Worm (Caenorhabditis elegans) whole organism, L1 larva: ENCODE data around the gene W02H5.2.
A peak's percentile ranks its signal among the peaks of the same experiment; 100 is the strongest.

ENCODE experiments used
- C16A3.4 ChIP-seq: fragments of 150-350 bp; optimal IDR thresholded peaks from 2 replicates; lab custom pipeline; 2014; ENCODE audit warnings: missing biosample characterization, missing genetic modification characterization
- C34B4.2 ChIP-seq: sonication (generic microtip); optimal IDR thresholded peaks from 2 replicates; lab custom pipeline; 2017; ENCODE audit warnings: mild to moderate bottlenecking, missing genetic modification characterization, missing compliant biosample characterization
- F16B12.6 ChIP-seq: fragments of 150-350 bp; optimal IDR thresholded peaks from 2 replicates; lab custom pipeline; 2014; ENCODE audit warnings: missing biosample characterization, missing genetic modification characterization
- aha-1 ChIP-seq: fragments of 150-350 bp; optimal IDR thresholded peaks from 2 replicates; lab custom pipeline; 2014; ENCODE audit warnings: missing biosample characterization, missing genetic modification characterization
- alr-1 ChIP-seq: fragments of 200-800 bp; sonication (Bioruptor generic); optimal IDR thresholded peaks from 2 replicates; lab custom pipeline; 2018; ENCODE audit warnings: borderline replicate concordance, mild to moderate bottlenecking, missing genetic modification characterization, missing compliant biosample characterization
- ama-1 ChIP-seq: fragments of 150-350 bp; optimal IDR thresholded peaks from 2 replicates; lab custom pipeline; 2014
- blmp-1 ChIP-seq: fragments of 150-350 bp; optimal IDR thresholded peaks from 2 replicates; lab custom pipeline; 2014; ENCODE audit warnings: missing biosample characterization, missing genetic modification characterization
- ceh-63 ChIP-seq: fragments of 200-800 bp; sonication (Bioruptor generic); optimal IDR thresholded peaks from 2 replicates; lab custom pipeline; 2018; ENCODE audit warnings: mild to moderate bottlenecking, missing genetic modification characterization, missing compliant biosample characterization
- ceh-8 ChIP-seq: fragments of 200-800 bp; sonication (Bioruptor generic); optimal IDR thresholded peaks from 2 replicates; lab custom pipeline; 2018; ENCODE audit warnings: mild to moderate bottlenecking, missing genetic modification characterization, moderate library complexity, missing compliant biosample characterization
- ceh-82 ChIP-seq, 3 experiments: fragments of 150-350 bp in 1 of 3; sonication (generic microtip) in 2 of 3; optimal IDR thresholded peaks; 2 replicates each; lab custom pipeline; 2014 to 2017; ENCODE audit warnings: missing biosample characterization in 3 of 3, missing genetic modification characterization in 3 of 3
- ceh-88 ChIP-seq: fragments of 200-800 bp; sonication (Bioruptor generic); IDR thresholded peaks from 2 replicates; pipeline ENCODE4 v1.3.6; 2022; ENCODE audit warnings: missing genetic modification characterization, missing compliant biosample characterization
- ces-1 ChIP-seq: fragments of 150-350 bp; optimal IDR thresholded peaks from 2 replicates; lab custom pipeline; 2014; ENCODE audit warnings: missing biosample characterization, missing genetic modification reagents, missing genetic modification characterization
- dpl-1 ChIP-seq, 3 experiments: fragments of 150-350 bp in 2 of 3; sonication (generic microtip) in 1 of 3; optimal IDR thresholded peaks; 2 replicates each; lab custom pipeline; 2014 to 2017; ENCODE audit warnings: missing biosample characterization in 3 of 3, missing genetic modification characterization in 3 of 3, missing genetic modification reagents in 3 of 3
- dsc-1 ChIP-seq: sonication (generic microtip); optimal IDR thresholded peaks from 2 replicates; lab custom pipeline; 2016; ENCODE audit warnings: mild to moderate bottlenecking, missing genetic modification characterization, missing compliant biosample characterization
- efl-3 ChIP-seq: fragments of 200-800 bp; sonication (Bioruptor generic); optimal IDR thresholded peaks from 2 replicates; lab custom pipeline; 2018; ENCODE audit warnings: mild to moderate bottlenecking, missing genetic modification characterization, missing compliant biosample characterization
- egl-13 ChIP-seq: sonication (generic microtip); optimal IDR thresholded peaks from 2 replicates; lab custom pipeline; 2016; ENCODE audit warnings: missing genotype, missing genetic modification reagents, missing genetic modification characterization, missing compliant biosample characterization
- elt-2 ChIP-seq: sonication (generic microtip); optimal IDR thresholded peaks from 2 replicates; lab custom pipeline; 2016; ENCODE audit warnings: missing genetic modification characterization, mild to moderate bottlenecking, inconsistent platforms, missing compliant biosample characterization, missing genetic modification reagents
- elt-3 ChIP-seq, 6 experiments: fragments of 150-350 bp in 1 of 6; sonication (generic microtip); optimal IDR thresholded peaks; 2 replicates each; lab custom pipeline; 2017 to 2018; ENCODE audit warnings: missing biosample characterization in 6 of 6, missing genetic modification characterization in 6 of 6, inconsistent platforms in 1 of 6
- ets-5 ChIP-seq: fragments of 200-800 bp; sonication (Bioruptor generic); IDR thresholded peaks from 2 replicates; pipeline ENCODE4 v1.3.6; 2022; ENCODE audit warnings: missing genetic modification characterization, missing compliant biosample characterization
- fkh-4 ChIP-seq: sonication (generic microtip); optimal IDR thresholded peaks from 2 replicates; lab custom pipeline; 2016; ENCODE audit warnings: missing compliant biosample characterization, missing genetic modification characterization, borderline replicate concordance
- fos-1 ChIP-seq: fragments of 150-350 bp; optimal IDR thresholded peaks from 2 replicates; lab custom pipeline; 2014; ENCODE audit warnings: missing biosample characterization, missing genetic modification characterization
- grh-1 ChIP-seq: fragments of 200-800 bp; sonication (Bioruptor generic); IDR thresholded peaks from 2 replicates; pipeline ENCODE4 v1.3.6; 2022; ENCODE audit warnings: missing genetic modification reagents, missing genetic modification characterization, missing compliant biosample characterization
- hlh-4 ChIP-seq: sonication (generic microtip); optimal IDR thresholded peaks from 2 replicates; lab custom pipeline; 2016; ENCODE audit warnings: mild to moderate bottlenecking, missing genetic modification characterization, missing compliant biosample characterization
- hpl-2 ChIP-seq: fragments of 150-350 bp; optimal IDR thresholded peaks from 2 replicates; lab custom pipeline; 2014; ENCODE audit warnings: missing biosample characterization, missing genetic modification reagents, missing genetic modification characterization
- irx-1 ChIP-seq: sonication (generic microtip); optimal IDR thresholded peaks from 2 replicates; lab custom pipeline; 2016; ENCODE audit warnings: missing genetic modification characterization, missing compliant biosample characterization
- jun-1 ChIP-seq: fragments of 150-350 bp; optimal IDR thresholded peaks from 2 replicates; lab custom pipeline; 2014; ENCODE audit warnings: missing biosample characterization, missing genetic modification reagents, missing genetic modification characterization
- lin-13 ChIP-seq: fragments of 150-350 bp; optimal IDR thresholded peaks from 2 replicates; lab custom pipeline; 2014; ENCODE audit warnings: missing biosample characterization, missing genetic modification reagents, missing genetic modification characterization
- lin-14 ChIP-seq: fragments of 200-800 bp; sonication (Bioruptor generic); optimal IDR thresholded peaks from 2 replicates; lab custom pipeline; 2018; ENCODE audit warnings: mild to moderate bottlenecking, missing genetic modification characterization, moderate library complexity, missing compliant biosample characterization
- lin-15B ChIP-seq: fragments of 150-350 bp; sonication (generic microtip); optimal IDR thresholded peaks from 3 replicates; lab custom pipeline; 2014; ENCODE audit warnings: missing biosample characterization, missing genetic modification characterization
- lin-35 ChIP-seq, 2 experiments: fragments of 150-350 bp; optimal IDR thresholded peaks; 2 replicates each; lab custom pipeline; 2014; ENCODE audit warnings: missing biosample characterization in 2 of 2, missing genetic modification characterization in 2 of 2, missing genetic modification reagents in 2 of 2
- lin-39 ChIP-seq: fragments of 150-350 bp; optimal IDR thresholded peaks from 2 replicates; lab custom pipeline; 2014; ENCODE audit warnings: missing biosample characterization, missing genetic modification reagents, missing genetic modification characterization
- lir-3 ChIP-seq: sonication (generic microtip); optimal IDR thresholded peaks from 2 replicates; lab custom pipeline; 2016; ENCODE audit warnings: mild to moderate bottlenecking, missing genetic modification characterization, moderate library complexity, missing compliant biosample characterization; ENCODE audit not compliant: poor library complexity
- lsy-2 ChIP-seq, 2 experiments: fragments of 150-350 bp; optimal IDR thresholded peaks; 2 replicates each; lab custom pipeline; 2014; ENCODE audit warnings: missing biosample characterization in 2 of 2, missing genetic modification characterization in 2 of 2
- mdl-1 ChIP-seq, 2 experiments: fragments of 150-350 bp; optimal IDR thresholded peaks; 2 replicates each; lab custom pipeline; 2014 to 2017; ENCODE audit warnings: missing biosample characterization in 2 of 2, missing genetic modification characterization in 2 of 2, inconsistent platforms in 1 of 2
- mef-2 ChIP-seq: fragments of 150-350 bp; optimal IDR thresholded peaks from 2 replicates; lab custom pipeline; 2014; ENCODE audit warnings: missing biosample characterization, missing genetic modification characterization
- nhr-11 ChIP-seq: fragments of 150-350 bp; optimal IDR thresholded peaks from 2 replicates; lab custom pipeline; 2014; ENCODE audit warnings: missing biosample characterization, missing genetic modification characterization
- nhr-12 ChIP-seq: sonication (generic microtip); optimal IDR thresholded peaks from 2 replicates; lab custom pipeline; 2017; ENCODE audit warnings: missing biosample characterization, missing genetic modification characterization
- nhr-20 ChIP-seq: sonication (generic microtip); optimal IDR thresholded peaks from 2 replicates; lab custom pipeline; 2016; ENCODE audit warnings: mild to moderate bottlenecking, missing genetic modification characterization, missing compliant biosample characterization
- nhr-28 ChIP-seq: fragments of 150-350 bp; optimal IDR thresholded peaks from 2 replicates; lab custom pipeline; 2014; ENCODE audit warnings: missing biosample characterization, missing genetic modification characterization
- nhr-47 ChIP-seq: sonication (generic microtip); optimal IDR thresholded peaks from 2 replicates; lab custom pipeline; 2016; ENCODE audit warnings: mild to moderate bottlenecking, missing genetic modification characterization, moderate library complexity, missing compliant biosample characterization
- nhr-76 ChIP-seq: sonication (generic microtip); optimal IDR thresholded peaks from 2 replicates; lab custom pipeline; 2017; ENCODE audit warnings: missing biosample characterization, missing genetic modification characterization
- nhr-84 ChIP-seq: sonication (generic microtip); optimal IDR thresholded peaks from 2 replicates; lab custom pipeline; 2017; ENCODE audit warnings: missing biosample characterization, missing genetic modification characterization
- pag-3 ChIP-seq: sonication (generic microtip); optimal IDR thresholded peaks from 2 replicates; lab custom pipeline; 2017; ENCODE audit warnings: missing genetic modification characterization, mild to moderate bottlenecking, missing compliant biosample characterization, antibody characterized with exemption, borderline replicate concordance; ENCODE audit not compliant: insufficient read depth
- pax-3 ChIP-seq: fragments of 200-800 bp; sonication (Bioruptor generic); optimal IDR thresholded peaks from 2 replicates; lab custom pipeline; 2018; ENCODE audit warnings: mild to moderate bottlenecking, missing genetic modification characterization, moderate library complexity, missing compliant biosample characterization
- pqm-1 ChIP-seq: sonication (generic microtip); optimal IDR thresholded peaks from 3 replicates; lab custom pipeline; 2017; ENCODE audit warnings: missing biosample characterization, missing genetic modification characterization
- snpc-4 ChIP-seq: fragments of 150-350 bp; optimal IDR thresholded peaks from 2 replicates; lab custom pipeline; 2014; ENCODE audit warnings: missing biosample characterization, missing genetic modification characterization
- sptf-1 ChIP-seq: fragments of 150-350 bp; optimal IDR thresholded peaks from 2 replicates; lab custom pipeline; 2014; ENCODE audit warnings: missing biosample characterization, missing genetic modification characterization
- unc-130 ChIP-seq: fragments of 150-350 bp; optimal IDR thresholded peaks from 2 replicates; lab custom pipeline; 2017; ENCODE audit warnings: missing biosample characterization, missing genetic modification characterization, inconsistent platforms
- unc-30 ChIP-seq: sonication (generic microtip); optimal IDR thresholded peaks from 2 replicates; lab custom pipeline; 2017; ENCODE audit warnings: missing biosample characterization, missing genetic modification characterization
- unc-62 ChIP-seq: fragments of 150-350 bp; optimal IDR thresholded peaks from 2 replicates; lab custom pipeline; 2014; ENCODE audit warnings: missing biosample characterization, missing genetic modification reagents, missing genetic modification characterization
- vab-15 ChIP-seq: sonication (generic microtip); optimal IDR thresholded peaks from 2 replicates; lab custom pipeline; 2017; ENCODE audit warnings: missing genotype, mild to moderate bottlenecking, missing genetic modification characterization, missing compliant biosample characterization
- zag-1 ChIP-seq: fragments of 150-350 bp; optimal IDR thresholded peaks from 2 replicates; lab custom pipeline; 2014; ENCODE audit warnings: missing biosample characterization, missing genetic modification characterization
- zip-4 ChIP-seq: fragments of 200-800 bp; sonication (Bioruptor generic); optimal IDR thresholded peaks from 2 replicates; lab custom pipeline; 2018; ENCODE audit warnings: mild to moderate bottlenecking, missing genetic modification characterization, moderate library complexity, missing compliant biosample characterization
- ztf-4 ChIP-seq: fragments of 150-350 bp; optimal IDR thresholded peaks from 2 replicates; lab custom pipeline; 2014; ENCODE audit warnings: missing biosample characterization, missing genetic modification characterization

Gene W02H5.2

ce11 chrV:2673807-2674206, 34.7 kb downstream of the W02H5.2 start (continued):
- TF ChIP-seq hpl-2 (GFP tag; lab: Kevin White, UChicago) = no peak
- no peak for TF ChIP-seq nhr-84 (tag; lab: Kevin White, UChicago)
- no peak for TF ChIP-seq efl-3 (GFP tag; lab: Kevin White, UChicago)
- no peak for TF ChIP-seq grh-1 (GFP tag; lab: Robert Waterston, UW)
- no peak for TF ChIP-seq ama-1
- no peak for TF ChIP-seq vab-15 (tag; lab: Kevin White, UChicago)
- peak; percentile 29 for TF ChIP-seq jun-1
- no peak for TF ChIP-seq hlh-4 (tag; lab: Kevin White, UChicago)
- TF ChIP-seq nhr-28 = no peak
- TF ChIP-seq F16B12.6 (tag; lab: Kevin White, UChicago) = no peak
- peak; percentile 30 to 59 for TF ChIP-seq lsy-2 (tag; optimal IDR thresholded peaks at IDR 0.05; lab: Kevin White, UChicago)
- no peak for TF ChIP-seq zip-4
- TF ChIP-seq irx-1 = peak; percentile 2
- TF ChIP-seq aha-1 (tag; lab: Kevin White, UChicago) = no peak
- TF ChIP-seq lin-13 (GFP tag; lab: Kevin White, UChicago) = no peak
- TF ChIP-seq blmp-1 = peak; percentile 27
- no peak for TF ChIP-seq pax-3 (tag; lab: Kevin White, UChicago)
- no peak for TF ChIP-seq ceh-63 (GFP tag; lab: Kevin White, UChicago)
- no peak for TF ChIP-seq ztf-4 (tag; lab: Kevin White, UChicago)
- no peak for TF ChIP-seq mef-2 (tag; lab: Kevin White, UChicago)
- no peak for TF ChIP-seq unc-62 (GFP tag; lab: Kevin White, UChicago)
- TF ChIP-seq snpc-4 (tag; lab: Kevin White, UChicago) = no peak
- no peak for TF ChIP-seq elt-2 (tag; lab: Kevin White, UChicago)
- TF ChIP-seq nhr-47 (tag; lab: Kevin White, UChicago) = peak; percentile 59
- TF ChIP-seq pag-3 (tag; lab: Kevin White, UChicago) = no peak
- peak; percentile 41 for TF ChIP-seq lin-14
- TF ChIP-seq lin-15B (tag; lab: Kevin White, UChicago) = no peak
- TF ChIP-seq ceh-8 (GFP tag; lab: Kevin White, UChicago) = no peak
- peak in 1 of 2 experiments; percentile 12 for TF ChIP-seq mdl-1 (tag; optimal IDR thresholded peaks at IDR 0.05; lab: Kevin White, UChicago)
- TF ChIP-seq nhr-12 (tag; lab: Kevin White, UChicago) = no peak
- no peak for TF ChIP-seq fkh-4 (tag; lab: Kevin White, UChicago)
- peak; percentile 25 for TF ChIP-seq dsc-1
- TF ChIP-seq C16A3.4 (tag; lab: Kevin White, UChicago) = peak; percentile 31
- TF ChIP-seq lin-39 (tag; lab: Kevin White, UChicago) = no peak
- TF ChIP-seq ceh-88 (GFP tag; lab: Robert Waterston, UW) = no peak
- TF ChIP-seq unc-130 (tag; lab: Kevin White, UChicago) = no peak
- no peak for TF ChIP-seq ces-1 (GFP tag; lab: Kevin White, UChicago)
- TF ChIP-seq dpl-1 (GFP tag; optimal IDR thresholded peaks at IDR 0.05; lab: Kevin White, UChicago) = peak; percentile 25 to 40 (median 25)
- TF ChIP-seq fos-1 (tag; lab: Kevin White, UChicago) = no peak
- no peak for TF ChIP-seq zag-1 (tag; lab: Kevin White, UChicago)
- TF ChIP-seq unc-30 = no peak
- peak; percentile 32 to 61 for TF ChIP-seq lin-35 (GFP tag; optimal IDR thresholded peaks at IDR 0.05; lab: Kevin White, UChicago)
- TF ChIP-seq sptf-1 (tag; lab: Kevin White, UChicago) = no peak
- TF ChIP-seq alr-1 (tag; lab: Kevin White, UChicago) = no peak
- TF ChIP-seq C34B4.2 (tag; lab: Kevin White, UChicago) = no peak
- peak in 2 of 3 experiments; percentile 31 to 37 for TF ChIP-seq ceh-82 (tag; optimal IDR thresholded peaks at IDR 0.05; lab: Kevin White, UChicago)
- no peak for TF ChIP-seq lir-3
- TF ChIP-seq pqm-1 = no peak
- no peak for TF ChIP-seq ets-5 (GFP tag; lab: Robert Waterston, UW)
- no peak for TF ChIP-seq nhr-11
- TF ChIP-seq nhr-76 (tag; lab: Kevin White, UChicago) = no peak
- TF ChIP-seq nhr-20 (tag; lab: Kevin White, UChicago) = peak; percentile 59
- no peak for TF ChIP-seq egl-13 (tag; lab: Kevin White, UChicago)
- TF ChIP-seq elt-3 (tag; optimal IDR thresholded peaks at IDR 0.05; lab: Kevin White, UChicago) = no peak
